Fruit fly (Drosophila melanogaster) whole organism, embryonic: Measurements from ENCODE around the gene cu.

ENCODE experiments used
- Aef1 ChIP-seq: fragments of 200-800 bp; sonication (Bioruptor generic); IDR thresholded peaks from 3 replicates; pipeline ENCODE4 v1.3.6; 2022; ENCODE audit warnings: missing biosample characterization, missing genetic modification characterization
- BEAF-32 ChIP-seq: fragments of 200-800 bp; sonication (Bioruptor generic); optimal IDR thresholded peaks from 3 replicates; lab custom pipeline; 2017; ENCODE audit warnings: missing biosample characterization, missing genetic modification characterization, mild to moderate bottlenecking, moderate library complexity, missing genetic modification reagents
- CG13296 ChIP-seq: fragments of 200-800 bp; sonication (Bioruptor generic); optimal IDR thresholded peaks from 3 replicates; lab custom pipeline; 2018; ENCODE audit warnings: missing biosample characterization, mild to moderate bottlenecking, missing genetic modification characterization
- CG13624 ChIP-seq: fragments of 200-800 bp; sonication (Bioruptor generic); optimal IDR thresholded peaks from 2 replicates; lab custom pipeline; 2016; ENCODE audit warnings: missing biosample characterization, missing genetic modification characterization
- CG14667 ChIP-seq: fragments of 200-800 bp; sonication (Bioruptor generic); IDR thresholded peaks from 2 replicates; pipeline ENCODE4 v1.3.6; 2022; ENCODE audit warnings: missing biosample characterization, missing genetic modification characterization
- CG14710 ChIP-seq: fragments of 200-800 bp; sonication (Bioruptor generic); optimal IDR thresholded peaks from 3 replicates; lab custom pipeline; 2019; ENCODE audit warnings: missing biosample characterization, mild to moderate bottlenecking, missing genetic modification characterization, moderate library complexity
- CG15601 ChIP-seq: fragments of 200-800 bp; sonication (Bioruptor generic); optimal IDR thresholded peaks from 3 replicates; lab custom pipeline; 2019; ENCODE audit warnings: missing biosample characterization, mild to moderate bottlenecking, missing genetic modification characterization, moderate library complexity
- CG16813 ChIP-seq: fragments of 200-800 bp; sonication (Bioruptor generic); IDR thresholded peaks from 3 replicates; pipeline ENCODE4 v1.3.6; 2022; ENCODE audit warnings: missing biosample characterization, missing genetic modification characterization; ENCODE audit not compliant: partially characterized antibody
- CG17385 ChIP-seq: fragments of 200-800 bp; sonication (Bioruptor generic); optimal IDR thresholded peaks from 3 replicates; lab custom pipeline; 2018; ENCODE audit warnings: missing biosample characterization, mild to moderate bottlenecking, missing genetic modification characterization
- CG17912 ChIP-seq: fragments of 200-800 bp; sonication (Bioruptor generic); optimal IDR thresholded peaks from 2 replicates; lab custom pipeline; 2018; ENCODE audit warnings: missing biosample characterization, mild to moderate bottlenecking, missing genetic modification characterization
- CG2678 ChIP-seq: fragments of 200-800 bp; sonication (Bioruptor generic); optimal IDR thresholded peaks from 3 replicates; lab custom pipeline; 2019; ENCODE audit warnings: missing biosample characterization, mild to moderate bottlenecking, missing genetic modification characterization, moderate library complexity
- CG32767 ChIP-seq: fragments of 200-800 bp; sonication (Bioruptor generic); IDR thresholded peaks from 2 replicates; pipeline ENCODE4 v1.3.6; 2022; ENCODE audit warnings: missing biosample characterization, missing genetic modification characterization
- CG34422 ChIP-seq: fragments of 200-800 bp; sonication (Bioruptor generic); IDR thresholded peaks from 3 replicates; pipeline ENCODE4 v1.3.6; 2022; ENCODE audit warnings: missing biosample characterization, missing genetic modification characterization
- CG43689 ChIP-seq: fragments of 200-800 bp; sonication (Bioruptor generic); IDR thresholded peaks from 2 replicates; pipeline ENCODE4 v1.3.6; 2022; ENCODE audit warnings: missing biosample characterization, missing genetic modification characterization
- CG6683 ChIP-seq: fragments of 200-800 bp; sonication (Bioruptor generic); optimal IDR thresholded peaks from 2 replicates; lab custom pipeline; 2017; ENCODE audit warnings: missing biosample characterization, mild to moderate bottlenecking, missing genetic modification characterization, missing genetic modification reagents
- CG7357 ChIP-seq: fragments of 200-800 bp; sonication (Bioruptor generic); IDR thresholded peaks from 3 replicates; pipeline ENCODE4 v1.3.6; 2022; ENCODE audit warnings: missing biosample characterization, missing genetic modification characterization
- CG8290 ChIP-seq, 3 experiments: fragments of 200-800 bp; sonication (Bioruptor generic); optimal IDR thresholded peaks; 2 replicates each; lab custom pipeline; 2016 to 2019; ENCODE audit warnings: missing biosample characterization in 3 of 3, missing genetic modification characterization in 3 of 3, mild to moderate bottlenecking in 2 of 3, moderate library complexity in 1 of 3
- CoRest ChIP-seq: fragments of 200-800 bp; sonication (Bioruptor generic); optimal IDR thresholded peaks from 3 replicates; lab custom pipeline; 2018; ENCODE audit warnings: missing biosample characterization, mild to moderate bottlenecking, missing genetic modification characterization, moderate library complexity
- CrebB ChIP-seq: fragments of 200-800 bp; sonication (Bioruptor generic); optimal IDR thresholded peaks from 3 replicates; lab custom pipeline; 2018; ENCODE audit warnings: missing biosample characterization, mild to moderate bottlenecking, missing genetic modification characterization
- MESR4 ChIP-seq: fragments of 200-800 bp; sonication (Bioruptor generic); optimal IDR thresholded peaks from 2 replicates; lab custom pipeline; 2018; ENCODE audit warnings: missing biosample characterization, mild to moderate bottlenecking, missing genetic modification characterization, moderate library complexity
- MTF-1 ChIP-seq: fragments of 200-800 bp; sonication (Bioruptor generic); optimal IDR thresholded peaks from 2 replicates; lab custom pipeline; 2018; ENCODE audit warnings: missing biosample characterization, mild to moderate bottlenecking, missing genetic modification characterization, borderline replicate concordance
- Max ChIP-seq: fragments of 200-800 bp; sonication (Bioruptor generic); optimal IDR thresholded peaks from 2 replicates; lab custom pipeline; 2016; ENCODE audit warnings: missing biosample characterization, mild to moderate bottlenecking, missing genetic modification characterization
- Scr ChIP-seq: fragments of 200-800 bp; sonication (Bioruptor generic); IDR thresholded peaks from 2 replicates; pipeline ENCODE4 v1.3.6; 2022; ENCODE audit warnings: missing biosample characterization, missing genetic modification characterization; ENCODE audit not compliant: partially characterized antibody
- Side ChIP-seq: fragments of 200-800 bp; sonication (Bioruptor generic); optimal IDR thresholded peaks from 2 replicates; lab custom pipeline; 2016; ENCODE audit warnings: missing biosample characterization, missing genetic modification characterization
- ab ChIP-seq: fragments of 200-800 bp; sonication (Bioruptor generic); optimal IDR thresholded peaks from 2 replicates; lab custom pipeline; 2016; ENCODE audit warnings: missing biosample characterization, missing genetic modification characterization
- ara ChIP-seq: fragments of 200-800 bp; sonication (Bioruptor generic); IDR thresholded peaks from 2 replicates; pipeline ENCODE4 v1.3.6; 2022; ENCODE audit warnings: missing biosample characterization, missing genetic modification characterization
- bab2 ChIP-seq: fragments of 200-800 bp; sonication (Bioruptor generic); optimal IDR thresholded peaks from 2 replicates; lab custom pipeline; 2016; ENCODE audit warnings: missing biosample characterization, missing genetic modification characterization
- br ChIP-seq: fragments of >200 bp; optimal IDR thresholded peaks from 2 replicates; lab custom pipeline; 2017
- cad ChIP-seq: fragments of >200 bp; optimal IDR thresholded peaks from 2 replicates; lab custom pipeline; 2017; ENCODE audit warnings: missing biosample characterization, missing genetic modification characterization
- crp ChIP-seq, 2 experiments: fragments of 200-800 bp; sonication (Bioruptor generic); optimal IDR thresholded peaks; 2 replicates in 1 of 2; 3 replicates in 1 of 2; lab custom pipeline; 2017; ENCODE audit warnings: missing biosample characterization in 2 of 2, missing genetic modification characterization in 2 of 2, mild to moderate bottlenecking in 1 of 2, moderate library complexity in 1 of 2
- disco-r ChIP-seq: fragments of 200-800 bp; sonication (Bioruptor generic); optimal IDR thresholded peaks from 2 replicates; lab custom pipeline; 2016; ENCODE audit warnings: missing biosample characterization, missing genetic modification characterization
- dysf ChIP-seq: fragments of 200-800 bp; sonication (Bioruptor generic); IDR thresholded peaks from 3 replicates; pipeline ENCODE4 v1.3.6; 2022; ENCODE audit warnings: missing biosample characterization, missing genetic modification characterization
- eve ChIP-seq, 2 experiments: fragments of >200 bp; optimal IDR thresholded peaks; 2 replicates each; lab custom pipeline; 2017; ENCODE audit warnings: missing biosample characterization in 2 of 2, missing genetic modification characterization in 2 of 2
- fd64A ChIP-seq: fragments of 200-800 bp; sonication (Bioruptor generic); optimal IDR thresholded peaks from 3 replicates; lab custom pipeline; 2018; ENCODE audit warnings: missing biosample characterization, mild to moderate bottlenecking, missing genetic modification characterization
- fu2 ChIP-seq: fragments of 200-800 bp; sonication (Bioruptor generic); optimal IDR thresholded peaks from 2 replicates; lab custom pipeline; 2016; ENCODE audit warnings: missing biosample characterization, missing genetic modification characterization
- grau ChIP-seq: fragments of 200-800 bp; optimal IDR thresholded peaks from 3 replicates; lab custom pipeline; 2019; ENCODE audit warnings: missing biosample characterization, mild to moderate bottlenecking, missing genetic modification characterization, moderate library complexity
- inv ChIP-seq: fragments of 200-800 bp; sonication (Bioruptor generic); IDR thresholded peaks from 2 replicates; pipeline ENCODE4 v1.3.6; 2022; ENCODE audit warnings: missing biosample characterization, missing genetic modification characterization; ENCODE audit not compliant: partially characterized antibody
- knrl ChIP-seq: fragments of 200-800 bp; sonication (Bioruptor generic); IDR thresholded peaks from 3 replicates; pipeline ENCODE4 v1.3.6; 2022; ENCODE audit warnings: missing biosample characterization, missing genetic modification characterization; ENCODE audit not compliant: partially characterized antibody
- lilli ChIP-seq: fragments of 200-800 bp; sonication (Bioruptor generic); optimal IDR thresholded peaks from 3 replicates; lab custom pipeline; 2016; ENCODE audit warnings: missing biosample characterization, missing genetic modification characterization
- lola ChIP-seq, 3 experiments: fragments of >200 bp in 2 of 3; fragments of 200-800 bp in 1 of 3; sonication (Bioruptor generic) in 1 of 3; optimal IDR thresholded peaks; 2 replicates each; lab custom pipeline; 2017 to 2019; ENCODE audit warnings: missing biosample characterization in 3 of 3, missing genetic modification characterization in 3 of 3, mild to moderate bottlenecking in 1 of 3, moderate library complexity in 1 of 3
- prd ChIP-seq, 3 experiments: fragments of >200 bp in 2 of 3; fragments of 200-800 bp in 1 of 3; sonication (Bioruptor generic) in 1 of 3; optimal IDR thresholded peaks in 2 of 3; IDR thresholded peaks in 1 of 3; 2 replicates in 2 of 3; 3 replicates in 1 of 3; pipeline versions ENCODE4 v1.3.6 to Lab custom; 2017 to 2022; ENCODE audit warnings: missing biosample characterization in 1 of 3, missing genetic modification characterization in 1 of 3
- ro ChIP-seq: fragments of 200-800 bp; sonication (Bioruptor generic); IDR thresholded peaks from 2 replicates; pipeline ENCODE4 v1.3.6; 2022; ENCODE audit warnings: missing biosample characterization, missing genetic modification characterization
- shn ChIP-seq: fragments of 200-800 bp; sonication (Bioruptor generic); optimal IDR thresholded peaks from 3 replicates; lab custom pipeline; 2016; ENCODE audit warnings: missing biosample characterization, missing genetic modification characterization
- slbo ChIP-seq: fragments of 200-800 bp; sonication (Bioruptor generic); IDR thresholded peaks from 2 replicates; pipeline ENCODE4 v1.3.6; 2022; ENCODE audit warnings: missing biosample characterization, missing genetic modification characterization
- trh ChIP-seq: fragments of 200-800 bp; sonication (Bioruptor generic); optimal IDR thresholded peaks from 2 replicates; lab custom pipeline; 2016; ENCODE audit warnings: missing biosample characterization, missing genetic modification characterization
- tx ChIP-seq: fragments of 200-800 bp; sonication (Bioruptor generic); optimal IDR thresholded peaks from 2 replicates; lab custom pipeline; 2016; ENCODE audit warnings: missing biosample characterization, missing genetic modification characterization
- vnd ChIP-seq: fragments of 200-800 bp; sonication (Bioruptor generic); IDR thresholded peaks from 3 replicates; pipeline ENCODE4 v1.3.6; 2022; ENCODE audit warnings: missing biosample characterization, missing genetic modification characterization; ENCODE audit not compliant: partially characterized antibody
- z ChIP-seq: fragments of 200-800 bp; sonication (Bioruptor generic); IDR thresholded peaks from 3 replicates; pipeline ENCODE4 v1.3.6; 2022; ENCODE audit warnings: missing biosample characterization, missing genetic modification characterization
- zen ChIP-seq: fragments of 200-800 bp; sonication (Bioruptor generic); optimal IDR thresholded peaks from 3 replicates; lab custom pipeline; 2018; ENCODE audit warnings: missing biosample characterization, mild to moderate bottlenecking, missing genetic modification characterization, moderate library complexity

The cu gene

dm6 chr3R:11226496-11226895 lies 29.1 kb downstream of the cu start, which contains the start of gene CG17726 (continued):
- TF ChIP-seq ab (peak; percentile 27), fu2 (peak; percentile 82), trh (GFP tag; lab: Kevin White, UChicago) (peak; percentile 91), CrebB (tag; lab: Kevin White, UChicago) (peak; percentile 96), CoRest (tag; lab: Kevin White, UChicago) (peak; percentile 99), CG17912 (GFP tag; lab: Kevin White, UChicago) (peak; percentile 87), inv (GFP tag; lab: Robert Waterston, UW) (no peak), ro (peak; percentile 95), CG2678 (peak; percentile 98), z (GFP tag; lab: Robert Waterston, UW) (peak; percentile 75; the same call in 1 of the 3 replicates), crp (GFP tag; optimal IDR thresholded peaks at IDR 0.05; lab: Kevin White, UChicago) (peak; percentile 62 to 88), disco-r (peak; percentile 85), Scr (GFP tag; lab: Robert Waterston, UW) (no peak), bab2 (GFP tag; lab: Kevin White, UChicago) (peak; percentile 93), CG15601 (tag; lab: Kevin White, UChicago) (peak; percentile 97), CG17385 (GFP tag; lab: Kevin White, UChicago) (peak; percentile 96), MESR4 (GFP tag; lab: Kevin White, UChicago) (peak; percentile 67), zen (tag; lab: Kevin White, UChicago) (peak; percentile 98), CG7357 (GFP tag; lab: Robert Waterston, UW) (peak; percentile 92), eve (GFP tag; optimal IDR thresholded peaks at IDR 0.05; lab: Kevin White, UChicago) (peak in 1 of 2 experiments; percentile 48), CG43689 (peak; percentile 97), CG16813 (GFP tag; lab: Robert Waterston, UW) (no peak), slbo (peak; percentile 98), MTF-1 (peak; percentile 92), CG13296 (GFP tag; lab: Kevin White, UChicago) (peak; percentile 96), CG14710 (tag; lab: Kevin White, UChicago) (peak; percentile 97), Aef1 (GFP tag; lab: Robert Waterston, UW) (peak; percentile 97), CG32767 (GFP tag; lab: Robert Waterston, UW) (peak; percentile 98), tx (GFP tag; lab: Kevin White, UChicago) (peak; percentile 86), knrl (GFP tag; lab: Robert Waterston, UW) (0 out of 3 replicates have a peak, but pooled peaks have one; percentile 30), shn (GFP tag; lab: Kevin White, UChicago) (peak; percentile 79), CG8290 (GFP tag; optimal IDR thresholded peaks at IDR 0.05; lab: Kevin White, UChicago) (peak; percentile 94), CG8290 (tag; optimal IDR thresholded peaks at IDR 0.05; lab: Kevin White, UChicago) (peak in 1 of 2 experiments; percentile 75), Max (GFP tag; lab: Kevin White, UChicago) (peak; percentile 94), vnd (GFP tag; lab: Robert Waterston, UW) (no peak), CG34422 (GFP tag; lab: Robert Waterston, UW) (peak; percentile 98), Side (GFP tag; lab: Kevin White, UChicago) (peak; percentile 86), ara (GFP tag; lab: Robert Waterston, UW) (peak; percentile 98), fd64A (GFP tag; lab: Kevin White, UChicago) (peak; percentile 3), cad (GFP tag; lab: Kevin White, UChicago) (no peak), CG13624 (GFP tag; lab: Kevin White, UChicago) (peak; percentile 94), br (lab: Kevin White, UChicago) (no peak), grau (tag; lab: Kevin White, UChicago) (peak; percentile 97), prd (optimal IDR thresholded peaks at IDR 0.05; lab: Kevin White, UChicago) (no peak), prd (GFP tag; IDR thresholded peaks at IDR 0.05; lab: Robert Waterston, UW) (peak; percentile 99), CG6683 (peak; percentile 87), lilli (GFP tag; lab: Kevin White, UChicago) (peak; percentile 96), CG14667 (GFP tag; lab: Robert Waterston, UW) (peak; percentile 96), lola (GFP tag; optimal IDR thresholded peaks at IDR 0.05; lab: Kevin White, UChicago) (peak in 1 of 3 experiments; percentile 98), dysf (GFP tag; lab: Robert Waterston, UW) (peak; percentile 98), BEAF-32 (GFP tag; lab: Kevin White, UChicago) (peak; percentile 16)
